Fruit fly (Drosophila melanogaster) whole organism, wandering third instar larva: ENCODE data around the gene JhI-21.

Experiments used
- Abd-B ChIP-seq: fragments of >200 bp; optimal IDR thresholded peaks from 2 replicates; lab custom pipeline; 2017; ENCODE audit warnings: missing biosample characterization, missing genetic modification characterization
- CG32264 ChIP-seq: fragments of 200-800 bp; sonication (Bioruptor generic); optimal IDR thresholded peaks from 2 replicates; lab custom pipeline; 2016; ENCODE audit warnings: missing biosample characterization, missing genetic modification characterization
- Hr78 ChIP-seq: fragments of >200 bp; optimal IDR thresholded peaks from 2 replicates; lab custom pipeline; 2017; ENCODE audit warnings: missing biosample characterization, missing genetic modification characterization
- Jra ChIP-seq: sonication (Bioruptor generic); optimal IDR thresholded peaks from 2 replicates; lab custom pipeline; 2016; ENCODE audit warnings: missing biosample characterization, missing genetic modification characterization
- Mio ChIP-seq: sonication (Bioruptor generic); optimal IDR thresholded peaks from 2 replicates; lab custom pipeline; 2016; ENCODE audit warnings: missing biosample characterization, missing genetic modification characterization
- Vsx2 ChIP-seq: fragments of 200-300, 225-300 bp; sonication (Bioruptor generic); optimal IDR thresholded peaks from 2 replicates; lab custom pipeline; 2018; ENCODE audit warnings: missing biosample characterization, missing genetic modification characterization; ENCODE audit not compliant: partially characterized antibody
- br ChIP-seq: fragments of 200-800 bp; sonication (Bioruptor generic); optimal IDR thresholded peaks from 2 replicates; lab custom pipeline; 2016; ENCODE audit warnings: missing biosample characterization, missing genetic modification characterization
- h ChIP-seq: fragments of 200-800 bp; sonication (Bioruptor generic); optimal IDR thresholded peaks from 3 replicates; lab custom pipeline; 2016; ENCODE audit warnings: missing biosample characterization, mild to moderate bottlenecking, missing genetic modification characterization
- pan ChIP-seq: fragments of >200 bp; optimal IDR thresholded peaks from 2 replicates; lab custom pipeline; 2017
- rgr ChIP-seq: fragments of 200-800 bp; sonication (Bioruptor generic); optimal IDR thresholded peaks from 3 replicates; lab custom pipeline; 2016; ENCODE audit warnings: missing biosample characterization, mild to moderate bottlenecking, missing genetic modification characterization
- sage ChIP-seq: fragments of 200-800 bp; sonication (Bioruptor generic); optimal IDR thresholded peaks from 2 replicates; lab custom pipeline; 2016; ENCODE audit warnings: missing biosample characterization, mild to moderate bottlenecking, missing genetic modification characterization
- sv ChIP-seq: fragments of 200-800 bp; sonication (Bioruptor generic); optimal IDR thresholded peaks from 3 replicates; lab custom pipeline; 2016; ENCODE audit warnings: missing biosample characterization, missing genetic modification characterization

- TF ChIP-seq Vsx2 (GFP tag; lab: Kevin White, UChicago) (no peak), sv (GFP tag; lab: Kevin White, UChicago) (no peak), Mio (GFP tag; lab: Kevin White, UChicago) (no peak), sage (GFP tag; lab: Kevin White, UChicago) (no peak), pan (lab: Kevin White, UChicago) (no peak), CG32264 (GFP tag; lab: Kevin White, UChicago) (no peak), Jra (GFP tag; lab: Kevin White, UChicago) (peak; percentile 86), h (peak; percentile 86), rgr (GFP tag; lab: Kevin White, UChicago) (peak; percentile 45), br (GFP tag; lab: Kevin White, UChicago) (peak; percentile 76), Abd-B (GFP tag; lab: Kevin White, UChicago) (no peak), Hr78 (GFP tag; lab: Kevin White, UChicago) (no peak)
Observed at dm6 chr2L:12007331-12007791, 48.5 kb downstream of the JhI-21 start.
